Fruit fly (Drosophila melanogaster): ENCODE results near the gene velo.

Gene velo

dm6 chr3L:6747127-6747526, 5.4 kb downstream of the velo start (continued):
- TF ChIP-seq foxo (GFP tag; optimal IDR thresholded peaks at IDR 0.05) = peak in 1 of 2 experiments; percentile 67
- TF ChIP-seq brk (GFP tag; optimal IDR thresholded peaks at IDR 0.05) = no peak
- peak; percentile 59 for TF ChIP-seq rgr (GFP tag; optimal IDR thresholded peaks at IDR 0.05)
- TF ChIP-seq dmrt93B (GFP tag; optimal IDR thresholded peaks at IDR 0.05) = peak; percentile 0
- TF ChIP-seq Abd-B (GFP tag; optimal IDR thresholded peaks at IDR 0.05) = no peak
- peak; percentile 49 for TF ChIP-seq h (GFP tag; optimal IDR thresholded peaks at IDR 0.05)
- TF ChIP-seq Vsx2 (GFP tag; optimal IDR thresholded peaks at IDR 0.05; ENCODE audit: partially characterized antibody) = no peak
- no peak for TF ChIP-seq dsf (GFP tag; optimal IDR thresholded peaks at IDR 0.05; ENCODE audit: borderline replicate concordance)
- TF ChIP-seq OdsH (GFP tag; optimal IDR thresholded peaks at IDR 0.05) = peak; percentile 41
- no peak for TF ChIP-seq Hr78 (GFP tag; optimal IDR thresholded peaks at IDR 0.05)
- peak; percentile 77 for TF ChIP-seq woc (GFP tag; optimal IDR thresholded peaks at IDR 0.05)
- peak; percentile 53 for TF ChIP-seq HLH106 (tag; optimal IDR thresholded peaks at IDR 0.05)
- peak; percentile 10 for TF ChIP-seq CG9705 (GFP tag; optimal IDR thresholded peaks at IDR 0.05)

dm6 chr3L:6743346-6744165, 9.0 kb downstream of the velo start:
- TF ChIP-seq jim (GFP tag; optimal IDR thresholded peaks at IDR 0.05) (peak; percentile 93), woc (GFP tag; optimal IDR thresholded peaks at IDR 0.05) (peak; percentile 47), Rel (GFP tag; optimal IDR thresholded peaks at IDR 0.05) (no peak), Rel (tag; optimal IDR thresholded peaks at IDR 0.05) (peak; percentile 97), h (GFP tag; optimal IDR thresholded peaks at IDR 0.05) (peak; percentile 46), HLH106 (tag; optimal IDR thresholded peaks at IDR 0.05) (peak; percentile 35), CG9705 (GFP tag; optimal IDR thresholded peaks at IDR 0.05) (peak; percentile 26), Hr83 (GFP tag; optimal IDR thresholded peaks at IDR 0.05; ENCODE audit: poor library complexity, severe bottlenecking) (peak; percentile 92), Sp1 (GFP tag; optimal IDR thresholded peaks at IDR 0.05) (peak; percentile 33), rgr (GFP tag; optimal IDR thresholded peaks at IDR 0.05) (peak; percentile 44), sage (GFP tag; optimal IDR thresholded peaks at IDR 0.05) (no peak), Hnf4 (GFP tag; optimal IDR thresholded peaks at IDR 0.05) (peak; percentile 4), lola (GFP tag; optimal IDR thresholded peaks at IDR 0.05) (peak; percentile 17), Jra (GFP tag; optimal IDR thresholded peaks at IDR 0.05) (no peak), psq (GFP tag; optimal IDR thresholded peaks at IDR 0.05) (peak; percentile 99), CrebA (GFP tag; optimal IDR thresholded peaks at IDR 0.05; ENCODE audit: borderline replicate concordance) (no peak), br (GFP tag; optimal IDR thresholded peaks at IDR 0.05) (no peak), dmrt93B (GFP tag; optimal IDR thresholded peaks at IDR 0.05) (peak; percentile 5), usp (GFP tag; optimal IDR thresholded peaks at IDR 0.05) (no peak), Dif (GFP tag; optimal IDR thresholded peaks at IDR 0.05; ENCODE audit: partially characterized antibody) (peak; percentile 3), N (GFP tag; optimal IDR thresholded peaks at IDR 0.05) (peak; percentile 53)

DNA sequence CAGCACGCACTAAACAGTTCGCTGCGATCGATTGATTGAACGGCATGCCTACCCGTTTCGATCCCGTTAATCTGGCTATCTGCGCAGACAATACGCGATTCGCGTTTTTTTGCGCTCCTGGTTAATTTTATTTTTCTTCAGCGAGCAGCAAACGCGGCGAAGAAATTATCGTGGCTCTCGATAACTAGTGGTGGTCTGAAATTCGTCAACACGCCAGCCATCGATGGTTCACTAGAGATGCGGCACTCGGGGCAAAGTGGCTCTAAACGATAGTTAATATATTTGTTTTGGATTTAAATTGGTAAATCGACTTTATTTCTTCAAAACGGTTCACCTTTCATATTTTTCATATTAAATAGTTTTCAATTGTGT, 9.6 kb downstream of the velo start, which contains the start of gene dikar:
TSS of gene dikar (minus strand) at position 191 of the 372 bp plus-strand sequence.
- TF ChIP-seq Abd-B (GFP tag; optimal IDR thresholded peaks at IDR 0.05) (no peak), HLH106 (tag; optimal IDR thresholded peaks at IDR 0.05) (peak; percentile 24), fru (GFP tag; optimal IDR thresholded peaks at IDR 0.05) (no peak), dl (GFP tag; optimal IDR thresholded peaks at IDR 0.05; ENCODE audit: insufficient read depth in 1 of 2, partially characterized antibody in 2 of 2) (no peak), N (GFP tag; optimal IDR thresholded peaks at IDR 0.05) (no peak), Rel (GFP tag; optimal IDR thresholded peaks at IDR 0.05) (no peak), Rel (tag; optimal IDR thresholded peaks at IDR 0.05) (no peak), Hnf4 (GFP tag; optimal IDR thresholded peaks at IDR 0.05) (no peak), jim (GFP tag; optimal IDR thresholded peaks at IDR 0.05) (peak; percentile 49), woc (GFP tag; optimal IDR thresholded peaks at IDR 0.05) (peak; percentile 45), br (GFP tag; optimal IDR thresholded peaks at IDR 0.05) (peak; percentile 33), lola (GFP tag; optimal IDR thresholded peaks at IDR 0.05) (no peak), Dif (GFP tag; optimal IDR thresholded peaks at IDR 0.05; ENCODE audit: partially characterized antibody) (no peak), h (GFP tag; optimal IDR thresholded peaks at IDR 0.05) (no peak), ey (GFP tag; optimal IDR thresholded peaks at IDR 0.05) (peak; percentile 15), GATAd (GFP tag; optimal IDR thresholded peaks at IDR 0.05) (no peak), rgr (GFP tag; optimal IDR thresholded peaks at IDR 0.05) (no peak), CG9705 (GFP tag; optimal IDR thresholded peaks at IDR 0.05) (no peak), usp (GFP tag; optimal IDR thresholded peaks at IDR 0.05) (no peak), Hr83 (GFP tag; optimal IDR thresholded peaks at IDR 0.05; ENCODE audit: poor library complexity, severe bottlenecking) (peak; percentile 44), Jra (GFP tag; optimal IDR thresholded peaks at IDR 0.05) (no peak), dmrt93B (GFP tag; optimal IDR thresholded peaks at IDR 0.05) (peak; percentile 8), Dfd (GFP tag; optimal IDR thresholded peaks at IDR 0.05) (no peak), Sp1 (GFP tag; optimal IDR thresholded peaks at IDR 0.05) (peak; percentile 24), tai (GFP tag; optimal IDR thresholded peaks at IDR 0.05) (no peak), CG32264 (GFP tag; optimal IDR thresholded peaks at IDR 0.05) (peak; percentile 20), sv (GFP tag; optimal IDR thresholded peaks at IDR 0.05) (peak; percentile 17), CrebA (GFP tag; optimal IDR thresholded peaks at IDR 0.05; ENCODE audit: borderline replicate concordance) (no peak), psq (GFP tag; optimal IDR thresholded peaks at IDR 0.05) (no peak), Hr78 (GFP tag; optimal IDR thresholded peaks at IDR 0.05) (no peak), Vsx2 (GFP tag; optimal IDR thresholded peaks at IDR 0.05; ENCODE audit: partially characterized antibody) (no peak), foxo (GFP tag; optimal IDR thresholded peaks at IDR 0.05) (peak in 1 of 2 experiments; percentile 46), brk (GFP tag; optimal IDR thresholded peaks at IDR 0.05) (no peak), Myc (optimal IDR thresholded peaks at IDR 0.05) (peak; percentile 31), Mio (GFP tag; optimal IDR thresholded peaks at IDR 0.05) (no peak), dsf (GFP tag; optimal IDR thresholded peaks at IDR 0.05; ENCODE audit: borderline replicate concordance) (no peak), pan (optimal IDR thresholded peaks at IDR 0.05) (no peak), OdsH (GFP tag; optimal IDR thresholded peaks at IDR 0.05) (no peak), sage (GFP tag; optimal IDR thresholded peaks at IDR 0.05) (no peak)

Measured in whole organism, wandering third instar larva.